Fruit fly (Drosophila melanogaster) whole organism, adult: Measurements from ENCODE around the gene Cdc50.

Experiments used
- CG11617 ChIP-seq: fragments of 200-800 bp; sonication (Bioruptor generic); optimal IDR thresholded peaks from 2 replicates; lab custom pipeline; 2017; ENCODE audit warnings: mild to moderate bottlenecking, missing biosample characterization, missing genetic modification reagents, missing genetic modification characterization
- CG14711 ChIP-seq: fragments of 200-800 bp; sonication (Bioruptor generic); optimal IDR thresholded peaks from 2 replicates; lab custom pipeline; 2018; ENCODE audit warnings: missing biosample characterization, mild to moderate bottlenecking, missing genetic modification characterization, moderate library complexity
- CG1620 ChIP-seq: fragments of 200-800 bp; sonication (Bioruptor generic); optimal IDR thresholded peaks from 2 replicates; lab custom pipeline; 2016; ENCODE audit warnings: missing biosample characterization, missing genetic modification characterization
- CG7045 ChIP-seq: fragments of 200-800 bp; sonication (Bioruptor generic); optimal IDR thresholded peaks from 2 replicates; lab custom pipeline; 2017; ENCODE audit warnings: missing biosample characterization, mild to moderate bottlenecking, missing genetic modification characterization
- CG7101 ChIP-seq: fragments of 200-800 bp; sonication (Bioruptor generic); optimal IDR thresholded peaks from 2 replicates; lab custom pipeline; 2018; ENCODE audit warnings: missing biosample characterization, mild to moderate bottlenecking, missing genetic modification characterization, moderate library complexity
- Crg-1 ChIP-seq: fragments of 200-800 bp; sonication (Bioruptor generic); optimal IDR thresholded peaks from 2 replicates; lab custom pipeline; 2016; ENCODE audit warnings: missing biosample characterization, missing genetic modification characterization
- Hr96 ChIP-seq: fragments of 200-800 bp; sonication (Bioruptor generic); optimal IDR thresholded peaks from 2 replicates; lab custom pipeline; 2016; ENCODE audit warnings: missing biosample characterization, missing genetic modification characterization
- bab1 ChIP-seq: fragments of 200-800 bp; sonication (Bioruptor generic); optimal IDR thresholded peaks from 3 replicates; lab custom pipeline; 2019; ENCODE audit warnings: missing biosample characterization, mild to moderate bottlenecking, missing genetic modification characterization, moderate library complexity
- kay ChIP-seq: fragments of 200-800 bp; sonication (Bioruptor generic); peaks from one replicate; lab custom pipeline; 2016; ENCODE audit warnings: missing biosample characterization, missing genetic modification characterization, borderline replicate concordance
- ovo ChIP-seq: fragments of 200-800 bp; sonication (Bioruptor generic); optimal IDR thresholded peaks from 2 replicates; lab custom pipeline; 2016; ENCODE audit warnings: missing biosample characterization, missing genetic modification characterization
- pad ChIP-seq: fragments of 200-800 bp; sonication (Bioruptor generic); optimal IDR thresholded peaks from 3 replicates; lab custom pipeline; 2017; ENCODE audit warnings: missing biosample characterization, missing genetic modification characterization, mild to moderate bottlenecking, moderate library complexity, missing genetic modification reagents

- peak; percentile 20 for TF ChIP-seq bab1
- peak; percentile 8 for TF ChIP-seq CG14711 (tag; lab: Kevin White, UChicago)
- peak; percentile 37 for TF ChIP-seq CG1620 (GFP tag; lab: Kevin White, UChicago)
- peak; percentile 65 for TF ChIP-seq CG11617 (GFP tag; lab: Kevin White, UChicago)
- TF ChIP-seq Hr96 (GFP tag; lab: Kevin White, UChicago) = peak; percentile 6
- TF ChIP-seq Crg-1 = peak; percentile 25
- TF ChIP-seq CG7045 (GFP tag; lab: Kevin White, UChicago) = no peak
- TF ChIP-seq CG7101 (tag; lab: Kevin White, UChicago) = peak; percentile 37
- peak; percentile 45 for TF ChIP-seq ovo (GFP tag; lab: Kevin White, UChicago)
- no peak for TF ChIP-seq kay
- TF ChIP-seq pad (GFP tag; lab: Kevin White, UChicago) = no peak
Observed at dm6 chrX:16422466-16423124, 18.5 kb downstream of the Cdc50 start, which contains the start of gene hang.
